Worm (Caenorhabditis elegans): ENCODE data around the gene T19H12.12.

- TF ChIP-seq him-1 (tag; optimal IDR thresholded peaks at IDR 0.05) (no peak), W03F9.2 (tag; optimal IDR thresholded peaks at IDR 0.05) (no peak)
These were observed 20.3 kb upstream of the T19H12.12 start for ce11 chrV:4864330-4864729.

Measured in whole organism, L4/young adult.